Worm (Caenorhabditis elegans): Measurements from ENCODE around the gene lin-33.

DNA sequence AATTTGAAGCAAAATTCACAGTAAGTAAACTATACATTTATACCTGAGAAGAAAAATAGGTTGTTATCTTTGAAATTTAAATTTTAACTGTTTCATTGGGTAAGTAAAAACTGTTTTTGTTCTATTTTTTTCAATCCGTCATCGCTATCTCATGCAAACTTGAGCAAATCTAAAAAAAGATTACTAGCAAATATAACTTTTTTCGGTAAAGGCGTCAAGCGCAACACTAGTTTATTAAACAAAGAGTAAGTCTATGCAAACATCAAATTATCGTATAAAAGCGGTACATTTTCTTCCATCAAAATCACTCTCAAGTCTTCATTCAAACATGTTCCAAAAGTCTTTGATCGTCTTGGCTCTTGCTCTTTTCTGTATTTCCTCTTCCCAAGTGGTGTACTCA lies 35.3 kb upstream of the lin-33 start, which contains the start of gene nspb-6:
- TF ChIP-seq him-1 (tag; optimal IDR thresholded peaks at IDR 0.05): no peak
- no peak for TF ChIP-seq W03F9.2 (tag; optimal IDR thresholded peaks at IDR 0.05)
- no peak for TF ChIP-seq dao-5 (tag; optimal IDR thresholded peaks at IDR 0.05)

Measured in whole organism, L4/young adult.